Worm (Caenorhabditis elegans) whole organism, L1 larva: ENCODE measurements around the gene str-232.

ENCODE experiments used
- C04F5.9 ChIP-seq: sonication (generic microtip); optimal IDR thresholded peaks from 2 replicates; lab custom pipeline; 2016; ENCODE audit warnings: missing genetic modification characterization, missing compliant biosample characterization
- C34B4.2 ChIP-seq: sonication (generic microtip); optimal IDR thresholded peaks from 2 replicates; lab custom pipeline; 2017; ENCODE audit warnings: mild to moderate bottlenecking, missing genetic modification characterization, missing compliant biosample characterization
- F16B12.6 ChIP-seq: fragments of 150-350 bp; optimal IDR thresholded peaks from 2 replicates; lab custom pipeline; 2014; ENCODE audit warnings: missing biosample characterization, missing genetic modification characterization
- ama-1 ChIP-seq: fragments of 150-350 bp; optimal IDR thresholded peaks from 2 replicates; lab custom pipeline; 2014
- blmp-1 ChIP-seq: fragments of 150-350 bp; optimal IDR thresholded peaks from 2 replicates; lab custom pipeline; 2014; ENCODE audit warnings: missing biosample characterization, missing genetic modification characterization
- ceh-63 ChIP-seq: fragments of 200-800 bp; sonication (Bioruptor generic); optimal IDR thresholded peaks from 2 replicates; lab custom pipeline; 2018; ENCODE audit warnings: mild to moderate bottlenecking, missing genetic modification characterization, missing compliant biosample characterization
- ceh-8 ChIP-seq: fragments of 200-800 bp; sonication (Bioruptor generic); optimal IDR thresholded peaks from 2 replicates; lab custom pipeline; 2018; ENCODE audit warnings: mild to moderate bottlenecking, missing genetic modification characterization, moderate library complexity, missing compliant biosample characterization
- ceh-82 ChIP-seq, 3 experiments: fragments of 150-350 bp in 1 of 3; sonication (generic microtip) in 2 of 3; optimal IDR thresholded peaks; 2 replicates each; lab custom pipeline; 2014 to 2017; ENCODE audit warnings: missing biosample characterization in 3 of 3, missing genetic modification characterization in 3 of 3
- ces-1 ChIP-seq: fragments of 150-350 bp; optimal IDR thresholded peaks from 2 replicates; lab custom pipeline; 2014; ENCODE audit warnings: missing biosample characterization, missing genetic modification reagents, missing genetic modification characterization
- dpl-1 ChIP-seq, 3 experiments: fragments of 150-350 bp in 2 of 3; sonication (generic microtip) in 1 of 3; optimal IDR thresholded peaks; 2 replicates each; lab custom pipeline; 2014 to 2017; ENCODE audit warnings: missing biosample characterization in 3 of 3, missing genetic modification characterization in 3 of 3, missing genetic modification reagents in 3 of 3
- efl-1 ChIP-seq, 4 experiments: fragments of 150-350 bp; optimal IDR thresholded peaks in 3 of 4; peaks in 1 of 4; 1 replicate in 1 of 4; 2 replicates in 3 of 4; lab custom pipeline; 2014; ENCODE audit warnings: missing biosample characterization in 2 of 4, missing genetic modification characterization in 2 of 4, missing genetic modification reagents in 2 of 4
- egl-27 ChIP-seq, 2 experiments: fragments of 150-350 bp in 1 of 2; sonication (generic microtip); optimal IDR thresholded peaks; 3 replicates each; lab custom pipeline; 2017 to 2018; ENCODE audit warnings: missing biosample characterization in 2 of 2, missing genetic modification characterization in 2 of 2, missing genetic modification reagents in 2 of 2
- elt-2 ChIP-seq: sonication (generic microtip); optimal IDR thresholded peaks from 2 replicates; lab custom pipeline; 2016; ENCODE audit warnings: missing genetic modification characterization, mild to moderate bottlenecking, inconsistent platforms, missing compliant biosample characterization, missing genetic modification reagents
- elt-3 ChIP-seq, 6 experiments: fragments of 150-350 bp in 1 of 6; sonication (generic microtip); optimal IDR thresholded peaks; 2 replicates each; lab custom pipeline; 2017 to 2018; ENCODE audit warnings: missing biosample characterization in 6 of 6, missing genetic modification characterization in 6 of 6, inconsistent platforms in 1 of 6
- fkh-10 ChIP-seq: sonication (generic microtip); optimal IDR thresholded peaks from 2 replicates; lab custom pipeline; 2017; ENCODE audit warnings: missing biosample characterization, missing genetic modification reagents, missing genetic modification characterization
- fos-1 ChIP-seq: fragments of 150-350 bp; optimal IDR thresholded peaks from 2 replicates; lab custom pipeline; 2014; ENCODE audit warnings: missing biosample characterization, missing genetic modification characterization
- grh-1 ChIP-seq: fragments of 200-800 bp; sonication (Bioruptor generic); IDR thresholded peaks from 2 replicates; pipeline ENCODE4 v1.3.6; 2022; ENCODE audit warnings: missing genetic modification reagents, missing genetic modification characterization, missing compliant biosample characterization
- hpl-2 ChIP-seq: fragments of 150-350 bp; optimal IDR thresholded peaks from 2 replicates; lab custom pipeline; 2014; ENCODE audit warnings: missing biosample characterization, missing genetic modification reagents, missing genetic modification characterization
- irx-1 ChIP-seq: sonication (generic microtip); optimal IDR thresholded peaks from 2 replicates; lab custom pipeline; 2016; ENCODE audit warnings: missing genetic modification characterization, missing compliant biosample characterization
- isw-1 ChIP-seq: fragments of 200-800 bp; sonication (Bioruptor generic); IDR thresholded peaks from 2 replicates; pipeline ENCODE4 v1.3.6; 2022; ENCODE audit warnings: missing genetic modification characterization, missing compliant biosample characterization
- lin-13 ChIP-seq: fragments of 150-350 bp; optimal IDR thresholded peaks from 2 replicates; lab custom pipeline; 2014; ENCODE audit warnings: missing biosample characterization, missing genetic modification reagents, missing genetic modification characterization
- lin-35 ChIP-seq, 2 experiments: fragments of 150-350 bp; optimal IDR thresholded peaks; 2 replicates each; lab custom pipeline; 2014; ENCODE audit warnings: missing biosample characterization in 2 of 2, missing genetic modification characterization in 2 of 2, missing genetic modification reagents in 2 of 2
- lir-3 ChIP-seq: sonication (generic microtip); optimal IDR thresholded peaks from 2 replicates; lab custom pipeline; 2016; ENCODE audit warnings: mild to moderate bottlenecking, missing genetic modification characterization, moderate library complexity, missing compliant biosample characterization; ENCODE audit not compliant: poor library complexity
- lsy-2 ChIP-seq, 2 experiments: fragments of 150-350 bp; optimal IDR thresholded peaks; 2 replicates each; lab custom pipeline; 2014; ENCODE audit warnings: missing biosample characterization in 2 of 2, missing genetic modification characterization in 2 of 2
- mab-9 ChIP-seq: fragments of 200-800 bp; sonication (Bioruptor generic); IDR thresholded peaks from 2 replicates; pipeline ENCODE4 v1.3.6; 2022; ENCODE audit warnings: missing genetic modification reagents, missing genetic modification characterization, missing compliant biosample characterization
- mdl-1 ChIP-seq, 2 experiments: fragments of 150-350 bp; optimal IDR thresholded peaks; 2 replicates each; lab custom pipeline; 2014 to 2017; ENCODE audit warnings: missing biosample characterization in 2 of 2, missing genetic modification characterization in 2 of 2, inconsistent platforms in 1 of 2
- nhr-19 ChIP-seq: fragments of 200-800 bp; sonication (Bioruptor generic); conservative IDR thresholded peaks from 2 replicates; pipeline ENCODE4 v1.3.6; 2022; ENCODE audit warnings: missing genetic modification characterization, missing compliant biosample characterization
- nhr-20 ChIP-seq: sonication (generic microtip); optimal IDR thresholded peaks from 2 replicates; lab custom pipeline; 2016; ENCODE audit warnings: mild to moderate bottlenecking, missing genetic modification characterization, missing compliant biosample characterization
- nhr-71 ChIP-seq: sonication (generic microtip); optimal IDR thresholded peaks from 2 replicates; lab custom pipeline; 2016; ENCODE audit warnings: mild to moderate bottlenecking, missing genetic modification characterization, moderate library complexity, missing compliant biosample characterization
- nhr-85 ChIP-seq: sonication (generic microtip); peaks from one replicate; lab custom pipeline; 2016; ENCODE audit warnings: missing genetic modification characterization, inconsistent platforms, missing compliant biosample characterization
- nhr-90 ChIP-seq: sonication (generic microtip); optimal IDR thresholded peaks from 2 replicates; lab custom pipeline; 2016; ENCODE audit warnings: mild to moderate bottlenecking, missing genetic modification characterization, missing compliant biosample characterization; ENCODE audit not compliant: poor library complexity
- pax-3 ChIP-seq: fragments of 200-800 bp; sonication (Bioruptor generic); optimal IDR thresholded peaks from 2 replicates; lab custom pipeline; 2018; ENCODE audit warnings: mild to moderate bottlenecking, missing genetic modification characterization, moderate library complexity, missing compliant biosample characterization
- rnt-1 ChIP-seq: sonication (generic microtip); optimal IDR thresholded peaks from 2 replicates; lab custom pipeline; 2016; ENCODE audit warnings: mild to moderate bottlenecking, missing genetic modification characterization, moderate library complexity, missing compliant biosample characterization
- skn-1 ChIP-seq: fragments of 150-350 bp; optimal IDR thresholded peaks from 2 replicates; lab custom pipeline; 2014; ENCODE audit warnings: missing biosample characterization, missing genetic modification characterization
- snu-23 ChIP-seq: sonication (generic microtip); optimal IDR thresholded peaks from 2 replicates; lab custom pipeline; 2016; ENCODE audit warnings: missing genetic modification characterization, missing compliant biosample characterization
- tlp-1 ChIP-seq: fragments of 150-350 bp; optimal IDR thresholded peaks from 2 replicates; lab custom pipeline; 2014; ENCODE audit warnings: missing biosample characterization, missing genetic modification characterization
- unc-30 ChIP-seq: sonication (generic microtip); optimal IDR thresholded peaks from 2 replicates; lab custom pipeline; 2017; ENCODE audit warnings: missing biosample characterization, missing genetic modification characterization
- unc-62 ChIP-seq: fragments of 150-350 bp; optimal IDR thresholded peaks from 2 replicates; lab custom pipeline; 2014; ENCODE audit warnings: missing biosample characterization, missing genetic modification reagents, missing genetic modification characterization
- unc-86 ChIP-seq: sonication (generic microtip); optimal IDR thresholded peaks from 2 replicates; lab custom pipeline; 2016; ENCODE audit warnings: missing genetic modification characterization, missing compliant biosample characterization
- vab-15 ChIP-seq: sonication (generic microtip); optimal IDR thresholded peaks from 2 replicates; lab custom pipeline; 2017; ENCODE audit warnings: missing genotype, mild to moderate bottlenecking, missing genetic modification characterization, missing compliant biosample characterization
- ztf-11 ChIP-seq, 2 experiments: sonication (generic microtip); optimal IDR thresholded peaks; 2 replicates each; lab custom pipeline; 2016 to 2017; ENCODE audit warnings: missing genetic modification characterization in 2 of 2, missing biosample characterization in 1 of 2, missing compliant biosample characterization in 1 of 2

str-232 gene

ce11 chrV:16046573-16046972, 31.0 kb upstream of the str-232 start, which contains the start of gene ZK285.2:
Gene ZK285.2, plus strand, starts transcription at chrV:16046873.
- no peak for TF ChIP-seq C34B4.2
- peak; percentile 31 for TF ChIP-seq blmp-1
- TF ChIP-seq efl-1 (optimal IDR thresholded peaks at IDR 0.05; lab: Kevin White, UChicago): no peak
- TF ChIP-seq efl-1 (GFP tag; optimal IDR thresholded peaks at IDR 0.05 in 1 of 2; lab: Kevin White, UChicago): peak in 1 of 2 experiments; percentile 16
- TF ChIP-seq hpl-2 (GFP tag; lab: Kevin White, UChicago): no peak

- TF ChIP-seq nhr-20 (tag; lab: Kevin White, UChicago) (peak; percentile 67), nhr-90 (tag; lab: Kevin White, UChicago) (peak; percentile 63), mdl-1 (tag; optimal IDR thresholded peaks at IDR 0.05; lab: Kevin White, UChicago) (peak in 1 of 2 experiments; percentile 50), lsy-2 (tag; optimal IDR thresholded peaks at IDR 0.05; lab: Kevin White, UChicago) (no peak), efl-1 (optimal IDR thresholded peaks at IDR 0.05; lab: Kevin White, UChicago) (no peak), efl-1 (GFP tag; optimal IDR thresholded peaks at IDR 0.05 in 1 of 2; lab: Kevin White, UChicago) (peak in 1 of 2 experiments; percentile 87), vab-15 (tag; lab: Kevin White, UChicago) (no peak), rnt-1 (tag; lab: Kevin White, UChicago) (no peak), hpl-2 (GFP tag; lab: Kevin White, UChicago) (peak; percentile 58), snu-23 (no peak), ceh-63 (GFP tag; lab: Kevin White, UChicago) (no peak), ztf-11 (tag; optimal IDR thresholded peaks at IDR 0.05; lab: Kevin White, UChicago) (no peak), fos-1 (tag; lab: Kevin White, UChicago) (no peak), F16B12.6 (tag; lab: Kevin White, UChicago) (no peak), skn-1 (tag; lab: Kevin White, UChicago) (no peak), ceh-82 (tag; optimal IDR thresholded peaks at IDR 0.05; lab: Kevin White, UChicago) (no peak), lin-13 (no peak), ces-1 (GFP tag; lab: Kevin White, UChicago) (no peak), elt-2 (tag; lab: Kevin White, UChicago) (peak; percentile 99), ceh-8 (GFP tag; lab: Kevin White, UChicago) (no peak), dpl-1 (GFP tag; optimal IDR thresholded peaks at IDR 0.05; lab: Kevin White, UChicago) (no peak), lir-3 (no peak), ama-1 (lab: Kevin White, UChicago) (no peak), nhr-71 (peak; percentile 68), unc-62 (GFP tag; lab: Kevin White, UChicago) (no peak), egl-27 (tag; optimal IDR thresholded peaks at IDR 0.05; lab: Kevin White, UChicago) (no peak), nhr-19 (GFP tag; lab: Robert Waterston, UW) (peak; percentile 32), grh-1 (GFP tag; lab: Robert Waterston, UW) (no peak), fkh-10 (GFP tag; lab: Kevin White, UChicago) (no peak), unc-30 (tag; lab: Kevin White, UChicago) (no peak), nhr-85 (tag; lab: Kevin White, UChicago) (peak; percentile 30), irx-1 (tag; lab: Kevin White, UChicago) (no peak), elt-3 (tag; optimal IDR thresholded peaks at IDR 0.05; lab: Kevin White, UChicago) (no peak), pax-3 (peak; percentile 49), C04F5.9 (tag; lab: Kevin White, UChicago) (no peak), unc-86 (tag; lab: Kevin White, UChicago) (no peak), lin-35 (GFP tag; optimal IDR thresholded peaks at IDR 0.05; lab: Kevin White, UChicago) (peak in 1 of 2 experiments; percentile 76)
- TF ChIP-seq, all 84 proteins: peak for 11
Observed at ce11 chrV:16045837-16046236, 30.3 kb upstream of the str-232 start, which contains the start of gene T10C6.15. Gene T10C6.15, minus strand, starts transcription at chrV:16045940.

- TF ChIP-seq nhr-71: peak; percentile 5
- TF ChIP-seq elt-2 (tag; lab: Kevin White, UChicago): peak; percentile 50
- no peak for TF ChIP-seq isw-1
- no peak for TF ChIP-seq mab-9 (GFP tag; lab: Robert Waterston, UW)
- no peak for TF ChIP-seq F16B12.6 (tag; lab: Kevin White, UChicago)
- TF ChIP-seq tlp-1: no peak
Observed at ce11 chrV:16043686-16044085, 28.1 kb upstream of the str-232 start.
